Worm (Caenorhabditis elegans): ENCODE results near the gene fbxa-141.
A peak's percentile ranks its signal among the peaks of the same experiment; 100 is the strongest.
"Not testable (repeated sequence)": the region's sequence is repeated elsewhere in the genome, so short reads cannot be mapped to it uniquely, and the experiment has no call there.

Gene fbxa-141

ce11 chrX:14537625-14538024 lies 24.9 kb upstream of the fbxa-141 start:
- TF ChIP-seq elt-2 (tag; optimal IDR thresholded peaks at IDR 0.05) (peak; percentile 66), pha-4 (tag; optimal IDR thresholded peaks at IDR 0.05) (peak; percentile 41), mml-1 (tag; optimal IDR thresholded peaks at IDR 0.05) (no peak), pqm-1 (tag; optimal IDR thresholded peaks at IDR 0.05) (peak; percentile 67)

ce11 chrX:14535913-14536312 lies 23.2 kb upstream of the fbxa-141 start:
- TF ChIP-seq unc-39 (tag; optimal IDR thresholded peaks at IDR 0.05), result no peak
- no peak for TF ChIP-seq ceh-28 (tag; optimal IDR thresholded peaks at IDR 0.05)
- no peak for TF ChIP-seq nhr-23 (tag; optimal IDR thresholded peaks at IDR 0.05)
- TF ChIP-seq nhr-77 (tag; optimal IDR thresholded peaks at IDR 0.05), result no peak
- TF ChIP-seq pha-4 (tag; optimal IDR thresholded peaks at IDR 0.05), result no peak
- TF ChIP-seq elt-2 (tag; optimal IDR thresholded peaks at IDR 0.05), result peak; percentile 50
- TF ChIP-seq pqm-1 (tag; optimal IDR thresholded peaks at IDR 0.05), result peak; percentile 57

- TF ChIP-seq ceh-28 (tag; optimal IDR thresholded peaks at IDR 0.05) (no peak), hmg-11 (tag; optimal IDR thresholded peaks at IDR 0.05) (no peak), ceh-9 (tag; optimal IDR thresholded peaks at IDR 0.05) (no peak), unc-39 (tag; optimal IDR thresholded peaks at IDR 0.05) (no peak), lin-15B (tag; optimal IDR thresholded peaks at IDR 0.05) (no peak), nhr-76 (tag; optimal IDR thresholded peaks at IDR 0.05) (no peak), lsy-12 (tag; optimal IDR thresholded peaks at IDR 0.05) (no peak), zag-1 (tag; optimal IDR thresholded peaks at IDR 0.05) (no peak), nhr-11 (tag; optimal IDR thresholded peaks at IDR 0.05) (no peak), egl-27 (tag; optimal IDR thresholded peaks at IDR 0.05) (no peak), nhr-12 (tag; optimal IDR thresholded peaks at IDR 0.05) (no peak), tbx-2 (tag; optimal IDR thresholded peaks at IDR 0.05) (no peak), ama-1 (optimal IDR thresholded peaks at IDR 0.05) (no peak), mdl-1 (tag; optimal IDR thresholded peaks at IDR 0.05) (no peak), pqm-1 (tag; optimal IDR thresholded peaks at IDR 0.05) (no peak), fkh-2 (tag; optimal IDR thresholded peaks at IDR 0.05) (no peak), fos-1 (tag; optimal IDR thresholded peaks at IDR 0.05) (no peak)
Measured at ce11 chrX:14534596-14534995, 21.9 kb upstream of the fbxa-141 start.

ce11 chrX:14534117-14534516 lies 21.4 kb upstream of the fbxa-141 start, which contains the start of gene T24C2.5:
Gene T24C2.5 (plus strand): TSS chrX:14534417.
- TF ChIP-seq pqm-1 (tag; optimal IDR thresholded peaks at IDR 0.05), result peak; percentile 0
- no peak for TF ChIP-seq ceh-28 (tag; optimal IDR thresholded peaks at IDR 0.05)
- no peak for TF ChIP-seq ama-1 (optimal IDR thresholded peaks at IDR 0.05)

ce11 chrX:14530107-14530506 lies 17.4 kb upstream of the fbxa-141 start, which contains the start of gene nspc-20:
Gene nspc-20 (minus strand): TSS chrX:14530207.
- TF ChIP-seq nhr-237 (tag; optimal IDR thresholded peaks at IDR 0.05) (no peak), nhr-77 (tag; optimal IDR thresholded peaks at IDR 0.05) (no peak), pha-4 (tag; optimal IDR thresholded peaks at IDR 0.05) (no peak), aly-2 (tag; optimal IDR thresholded peaks at IDR 0.05) (no peak)

- TF ChIP-seq R02D3.7, nhr-237, hmg-11 (tag; optimal IDR thresholded peaks at IDR 0.05): not testable (repeated sequence)
Measured at ce11 chrX:14528399-14528798, 15.7 kb upstream of the fbxa-141 start, which contains the start of gene nspc-19. Gene nspc-19 (plus strand): TSS chrX:14528699.

ce11 chrX:14527559-14527958 lies 14.8 kb upstream of the fbxa-141 start, which contains the start of gene nspc-18:
Gene nspc-18 (minus strand): TSS chrX:14527659.
- no peak for TF ChIP-seq egl-5 (tag; optimal IDR thresholded peaks at IDR 0.05)
- no peak for TF ChIP-seq ceh-28 (tag; optimal IDR thresholded peaks at IDR 0.05)
- TF ChIP-seq R02D3.7 (tag; optimal IDR thresholded peaks at IDR 0.05), result no peak
- no peak for TF ChIP-seq mdl-1 (tag; optimal IDR thresholded peaks at IDR 0.05)
- TF ChIP-seq daf-12 (tag; optimal IDR thresholded peaks at IDR 0.05), result no peak
- no peak for TF ChIP-seq ztf-4 (tag; optimal IDR thresholded peaks at IDR 0.05)
- no peak for TF ChIP-seq nhr-11 (tag; optimal IDR thresholded peaks at IDR 0.05)
- no peak for TF ChIP-seq elt-2 (tag; optimal IDR thresholded peaks at IDR 0.05)
- TF ChIP-seq egl-27 (tag; optimal IDR thresholded peaks at IDR 0.05), result no peak
- TF ChIP-seq ama-1 (optimal IDR thresholded peaks at IDR 0.05), result no peak
- no peak for TF ChIP-seq ceh-9 (tag; optimal IDR thresholded peaks at IDR 0.05)
- no peak for TF ChIP-seq fkh-2 (tag; optimal IDR thresholded peaks at IDR 0.05)
- TF ChIP-seq sea-2 (GFP tag; optimal IDR thresholded peaks at IDR 0.05), result no peak
- no peak for TF ChIP-seq nhr-25 (tag; optimal IDR thresholded peaks at IDR 0.05)
